Worm (Caenorhabditis elegans) whole organism, L1 larva: ENCODE measurements around the gene lnkn-1.

Source experiments
- C04F5.9 ChIP-seq: sonication (generic microtip); optimal IDR thresholded peaks from 2 replicates; lab custom pipeline; 2016; ENCODE audit warnings: missing genetic modification characterization, missing compliant biosample characterization
- Y116A8C.19 ChIP-seq: sonication (generic microtip); optimal IDR thresholded peaks from 2 replicates; lab custom pipeline; 2016; ENCODE audit warnings: missing compliant biosample characterization, missing genetic modification characterization, borderline replicate concordance
- ceh-82 ChIP-seq, 3 experiments: fragments of 150-350 bp in 1 of 3; sonication (generic microtip) in 2 of 3; optimal IDR thresholded peaks; 2 replicates each; lab custom pipeline; 2014 to 2017; ENCODE audit warnings: missing biosample characterization in 3 of 3, missing genetic modification characterization in 3 of 3
- dpl-1 ChIP-seq, 3 experiments: fragments of 150-350 bp in 2 of 3; sonication (generic microtip) in 1 of 3; optimal IDR thresholded peaks; 2 replicates each; lab custom pipeline; 2014 to 2017; ENCODE audit warnings: missing biosample characterization in 3 of 3, missing genetic modification characterization in 3 of 3, missing genetic modification reagents in 3 of 3
- dsc-1 ChIP-seq: sonication (generic microtip); optimal IDR thresholded peaks from 2 replicates; lab custom pipeline; 2016; ENCODE audit warnings: mild to moderate bottlenecking, missing genetic modification characterization, missing compliant biosample characterization
- efl-1 ChIP-seq, 4 experiments: fragments of 150-350 bp; optimal IDR thresholded peaks in 3 of 4; peaks in 1 of 4; 1 replicate in 1 of 4; 2 replicates in 3 of 4; lab custom pipeline; 2014; ENCODE audit warnings: missing biosample characterization in 2 of 4, missing genetic modification characterization in 2 of 4, missing genetic modification reagents in 2 of 4
- egl-13 ChIP-seq: sonication (generic microtip); optimal IDR thresholded peaks from 2 replicates; lab custom pipeline; 2016; ENCODE audit warnings: missing genotype, missing genetic modification reagents, missing genetic modification characterization, missing compliant biosample characterization
- egl-27 ChIP-seq, 2 experiments: fragments of 150-350 bp in 1 of 2; sonication (generic microtip); optimal IDR thresholded peaks; 3 replicates each; lab custom pipeline; 2017 to 2018; ENCODE audit warnings: missing biosample characterization in 2 of 2, missing genetic modification characterization in 2 of 2, missing genetic modification reagents in 2 of 2
- elt-3 ChIP-seq, 6 experiments: fragments of 150-350 bp in 1 of 6; sonication (generic microtip); optimal IDR thresholded peaks; 2 replicates each; lab custom pipeline; 2017 to 2018; ENCODE audit warnings: missing biosample characterization in 6 of 6, missing genetic modification characterization in 6 of 6, inconsistent platforms in 1 of 6
- fkh-10 ChIP-seq: sonication (generic microtip); optimal IDR thresholded peaks from 2 replicates; lab custom pipeline; 2017; ENCODE audit warnings: missing biosample characterization, missing genetic modification reagents, missing genetic modification characterization
- fkh-4 ChIP-seq: sonication (generic microtip); optimal IDR thresholded peaks from 2 replicates; lab custom pipeline; 2016; ENCODE audit warnings: missing compliant biosample characterization, missing genetic modification characterization, borderline replicate concordance
- fkh-8 ChIP-seq: sonication (generic microtip); optimal IDR thresholded peaks from 2 replicates; lab custom pipeline; 2016; ENCODE audit warnings: mild to moderate bottlenecking, missing genetic modification characterization, missing compliant biosample characterization
- fos-1 ChIP-seq: fragments of 150-350 bp; optimal IDR thresholded peaks from 2 replicates; lab custom pipeline; 2014; ENCODE audit warnings: missing biosample characterization, missing genetic modification characterization
- hlh-4 ChIP-seq: sonication (generic microtip); optimal IDR thresholded peaks from 2 replicates; lab custom pipeline; 2016; ENCODE audit warnings: mild to moderate bottlenecking, missing genetic modification characterization, missing compliant biosample characterization
- hpl-2 ChIP-seq: fragments of 150-350 bp; optimal IDR thresholded peaks from 2 replicates; lab custom pipeline; 2014; ENCODE audit warnings: missing biosample characterization, missing genetic modification reagents, missing genetic modification characterization
- irx-1 ChIP-seq: sonication (generic microtip); optimal IDR thresholded peaks from 2 replicates; lab custom pipeline; 2016; ENCODE audit warnings: missing genetic modification characterization, missing compliant biosample characterization
- isw-1 ChIP-seq: fragments of 200-800 bp; sonication (Bioruptor generic); IDR thresholded peaks from 2 replicates; pipeline ENCODE4 v1.3.6; 2022; ENCODE audit warnings: missing genetic modification characterization, missing compliant biosample characterization
- jun-1 ChIP-seq: fragments of 150-350 bp; optimal IDR thresholded peaks from 2 replicates; lab custom pipeline; 2014; ENCODE audit warnings: missing biosample characterization, missing genetic modification reagents, missing genetic modification characterization
- lin-13 ChIP-seq: fragments of 150-350 bp; optimal IDR thresholded peaks from 2 replicates; lab custom pipeline; 2014; ENCODE audit warnings: missing biosample characterization, missing genetic modification reagents, missing genetic modification characterization
- lin-14 ChIP-seq: fragments of 200-800 bp; sonication (Bioruptor generic); optimal IDR thresholded peaks from 2 replicates; lab custom pipeline; 2018; ENCODE audit warnings: mild to moderate bottlenecking, missing genetic modification characterization, moderate library complexity, missing compliant biosample characterization
- lin-35 ChIP-seq, 2 experiments: fragments of 150-350 bp; optimal IDR thresholded peaks; 2 replicates each; lab custom pipeline; 2014; ENCODE audit warnings: missing biosample characterization in 2 of 2, missing genetic modification characterization in 2 of 2, missing genetic modification reagents in 2 of 2
- lir-3 ChIP-seq: sonication (generic microtip); optimal IDR thresholded peaks from 2 replicates; lab custom pipeline; 2016; ENCODE audit warnings: mild to moderate bottlenecking, missing genetic modification characterization, moderate library complexity, missing compliant biosample characterization; ENCODE audit not compliant: poor library complexity
- lsy-2 ChIP-seq, 2 experiments: fragments of 150-350 bp; optimal IDR thresholded peaks; 2 replicates each; lab custom pipeline; 2014; ENCODE audit warnings: missing biosample characterization in 2 of 2, missing genetic modification characterization in 2 of 2
- mdl-1 ChIP-seq, 2 experiments: fragments of 150-350 bp; optimal IDR thresholded peaks; 2 replicates each; lab custom pipeline; 2014 to 2017; ENCODE audit warnings: missing biosample characterization in 2 of 2, missing genetic modification characterization in 2 of 2, inconsistent platforms in 1 of 2
- mef-2 ChIP-seq: fragments of 150-350 bp; optimal IDR thresholded peaks from 2 replicates; lab custom pipeline; 2014; ENCODE audit warnings: missing biosample characterization, missing genetic modification characterization
- mep-1 ChIP-seq: fragments of 150-350 bp; optimal IDR thresholded peaks from 2 replicates; lab custom pipeline; 2014; ENCODE audit warnings: missing biosample characterization, missing genetic modification characterization
- nhr-47 ChIP-seq: sonication (generic microtip); optimal IDR thresholded peaks from 2 replicates; lab custom pipeline; 2016; ENCODE audit warnings: mild to moderate bottlenecking, missing genetic modification characterization, moderate library complexity, missing compliant biosample characterization
- nhr-71 ChIP-seq: sonication (generic microtip); optimal IDR thresholded peaks from 2 replicates; lab custom pipeline; 2016; ENCODE audit warnings: mild to moderate bottlenecking, missing genetic modification characterization, moderate library complexity, missing compliant biosample characterization
- nhr-84 ChIP-seq: sonication (generic microtip); optimal IDR thresholded peaks from 2 replicates; lab custom pipeline; 2017; ENCODE audit warnings: missing biosample characterization, missing genetic modification characterization
- pax-3 ChIP-seq: fragments of 200-800 bp; sonication (Bioruptor generic); optimal IDR thresholded peaks from 2 replicates; lab custom pipeline; 2018; ENCODE audit warnings: mild to moderate bottlenecking, missing genetic modification characterization, moderate library complexity, missing compliant biosample characterization
- pqm-1 ChIP-seq: sonication (generic microtip); optimal IDR thresholded peaks from 3 replicates; lab custom pipeline; 2017; ENCODE audit warnings: missing biosample characterization, missing genetic modification characterization
- skn-1 ChIP-seq: fragments of 150-350 bp; optimal IDR thresholded peaks from 2 replicates; lab custom pipeline; 2014; ENCODE audit warnings: missing biosample characterization, missing genetic modification characterization
- snpc-4 ChIP-seq: fragments of 150-350 bp; optimal IDR thresholded peaks from 2 replicates; lab custom pipeline; 2014; ENCODE audit warnings: missing biosample characterization, missing genetic modification characterization
- sptf-1 ChIP-seq: fragments of 150-350 bp; optimal IDR thresholded peaks from 2 replicates; lab custom pipeline; 2014; ENCODE audit warnings: missing biosample characterization, missing genetic modification characterization
- sup-37 ChIP-seq: fragments of 200-800 bp; sonication (Bioruptor generic); optimal IDR thresholded peaks from 2 replicates; lab custom pipeline; 2018; ENCODE audit warnings: mild to moderate bottlenecking, missing genetic modification characterization, missing compliant biosample characterization
- swsn-7 ChIP-seq: sonication (generic microtip); optimal IDR thresholded peaks from 2 replicates; lab custom pipeline; 2016; ENCODE audit warnings: missing genetic modification characterization, missing compliant biosample characterization
- unc-86 ChIP-seq: sonication (generic microtip); optimal IDR thresholded peaks from 2 replicates; lab custom pipeline; 2016; ENCODE audit warnings: missing genetic modification characterization, missing compliant biosample characterization
- vab-15 ChIP-seq: sonication (generic microtip); optimal IDR thresholded peaks from 2 replicates; lab custom pipeline; 2017; ENCODE audit warnings: missing genotype, mild to moderate bottlenecking, missing genetic modification characterization, missing compliant biosample characterization
- zag-1 ChIP-seq: fragments of 150-350 bp; optimal IDR thresholded peaks from 2 replicates; lab custom pipeline; 2014; ENCODE audit warnings: missing biosample characterization, missing genetic modification characterization
- zip-4 ChIP-seq: fragments of 200-800 bp; sonication (Bioruptor generic); optimal IDR thresholded peaks from 2 replicates; lab custom pipeline; 2018; ENCODE audit warnings: mild to moderate bottlenecking, missing genetic modification characterization, moderate library complexity, missing compliant biosample characterization
- ztf-4 ChIP-seq: fragments of 150-350 bp; optimal IDR thresholded peaks from 2 replicates; lab custom pipeline; 2014; ENCODE audit warnings: missing biosample characterization, missing genetic modification characterization

lnkn-1 gene

DNA sequence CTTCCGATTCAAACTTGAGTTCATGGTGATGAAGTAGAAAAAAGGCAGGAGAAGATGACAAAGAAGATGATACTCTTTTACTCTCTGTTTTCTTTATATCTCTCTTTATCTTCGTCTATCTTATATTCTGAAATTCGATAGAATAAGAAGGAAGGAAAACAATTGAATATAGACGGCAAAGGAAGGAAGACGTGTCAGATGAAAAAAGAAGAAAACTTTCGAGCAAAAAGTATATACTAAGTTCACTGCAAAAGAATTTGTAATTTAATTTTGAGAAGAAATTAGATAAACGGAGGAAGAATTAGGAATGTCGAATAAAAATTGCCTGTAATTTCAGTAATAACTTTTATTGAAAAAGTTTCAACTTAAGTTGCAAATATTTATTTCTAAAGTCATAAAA is 13.0 kb upstream of the lnkn-1 start, which contains the start of gene K01F9.2:
K01F9.2 (minus strand) TSS at position 127 of the 400 bp plus-strand sequence.
- TF ChIP-seq nhr-84 = no peak
- no peak for TF ChIP-seq Y116A8C.19
- peak; percentile 93 for TF ChIP-seq fkh-10 (GFP tag; lab: Kevin White, UChicago)
- TF ChIP-seq lin-14 (GFP tag; lab: Kevin White, UChicago) = peak; percentile 49
- TF ChIP-seq lir-3 (tag; lab: Kevin White, UChicago) = no peak

- no peak for TF ChIP-seq sptf-1
- no peak for TF ChIP-seq mef-2 (tag; lab: Kevin White, UChicago)
- no peak for TF ChIP-seq C04F5.9 (tag; lab: Kevin White, UChicago)
- no peak for TF ChIP-seq zag-1
- TF ChIP-seq jun-1 (tag; lab: Kevin White, UChicago) = no peak
- no peak for TF ChIP-seq lin-13 (GFP tag; lab: Kevin White, UChicago)
- TF ChIP-seq zip-4 (GFP tag; lab: Kevin White, UChicago) = no peak
- TF ChIP-seq mdl-1 (tag; optimal IDR thresholded peaks at IDR 0.05; lab: Kevin White, UChicago) = no peak
- TF ChIP-seq nhr-84 = no peak
- TF ChIP-seq sup-37 (GFP tag; lab: Kevin White, UChicago) = no peak
- no peak for TF ChIP-seq irx-1 (tag; lab: Kevin White, UChicago)
- no peak for TF ChIP-seq vab-15
- no peak for TF ChIP-seq hlh-4 (tag; lab: Kevin White, UChicago)
- TF ChIP-seq fos-1 (tag; lab: Kevin White, UChicago) = no peak
- no peak for TF ChIP-seq fkh-10 (GFP tag; lab: Kevin White, UChicago)
- TF ChIP-seq hpl-2 (GFP tag; lab: Kevin White, UChicago) = no peak
These were observed 11.1 kb upstream of the lnkn-1 start for ce11 chrIII:8878960-8879359.

ce11 chrIII:8882333-8882732 is 7.7 kb upstream of the lnkn-1 start:
- TF ChIP-seq Y116A8C.19 = no peak
- no peak for TF ChIP-seq pqm-1 (tag; lab: Kevin White, UChicago)
- TF ChIP-seq elt-3 (tag; optimal IDR thresholded peaks at IDR 0.05; lab: Kevin White, UChicago) = no peak
- TF ChIP-seq pax-3 (tag; lab: Kevin White, UChicago) = no peak
- TF ChIP-seq snpc-4 (tag; lab: Kevin White, UChicago) = no peak

DNA sequence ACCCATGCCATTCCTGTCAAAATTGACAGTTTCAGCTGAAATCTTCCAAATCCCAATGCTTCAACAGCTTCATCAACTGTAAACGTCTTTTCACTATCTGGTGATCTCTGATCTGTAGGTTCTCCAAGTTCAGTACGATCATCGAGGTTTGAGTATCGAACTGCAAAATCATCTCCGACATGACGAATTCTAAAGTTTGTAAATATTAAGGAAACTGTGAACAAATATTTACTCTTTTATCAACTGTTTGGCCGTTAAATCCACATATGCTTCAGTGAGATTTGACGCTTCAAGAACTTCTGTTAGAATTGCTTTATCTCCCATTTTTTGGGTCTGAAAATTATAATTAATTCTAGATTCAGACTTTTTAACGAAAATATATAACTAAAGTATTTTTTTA is 4.9 kb upstream of the lnkn-1 start, which contains the start of gene svop-1:
svop-1 (minus strand) TSS at position 339 of the 400 bp plus-strand sequence.
- TF ChIP-seq skn-1 (no peak), efl-1 (optimal IDR thresholded peaks at IDR 0.05; lab: Kevin White, UChicago) (no peak), efl-1 (GFP tag; optimal IDR thresholded peaks at IDR 0.05 in 1 of 2; lab: Kevin White, UChicago) (peak in 1 of 2 experiments; percentile 63)

DNA sequence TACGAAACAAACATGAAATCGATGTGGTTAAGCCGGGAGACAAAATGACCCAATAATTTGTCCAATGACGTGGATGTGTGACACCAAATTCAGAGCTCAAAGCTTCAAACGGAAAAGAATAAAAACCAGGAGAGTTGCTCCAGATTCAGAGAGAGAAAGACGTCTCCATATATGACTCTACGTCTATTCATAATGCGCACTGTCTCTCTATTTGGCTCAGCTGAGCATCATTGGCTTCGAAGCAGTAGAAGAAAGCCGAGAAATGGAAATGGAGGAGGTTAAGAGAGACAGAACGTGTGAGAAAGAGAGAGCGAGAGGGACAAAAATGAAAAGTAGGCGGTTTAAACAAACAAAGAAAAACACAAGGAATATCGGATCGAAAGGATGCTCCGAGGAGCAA is 3.7 kb upstream of the lnkn-1 start:
- TF ChIP-seq lsy-2 (tag; optimal IDR thresholded peaks at IDR 0.05; lab: Kevin White, UChicago) (peak in 1 of 2 experiments; percentile 42), unc-86 (tag; lab: Kevin White, UChicago) (peak; percentile 16), lin-35 (GFP tag; optimal IDR thresholded peaks at IDR 0.05; lab: Kevin White, UChicago) (peak in 1 of 2 experiments; percentile 5), ceh-82 (tag; optimal IDR thresholded peaks at IDR 0.05; lab: Kevin White, UChicago) (peak in 1 of 3 experiments; percentile 5), sptf-1 (no peak), isw-1 (no peak), fkh-10 (GFP tag; lab: Kevin White, UChicago) (no peak), dsc-1 (tag; lab: Kevin White, UChicago) (peak; percentile 40), egl-13 (peak; percentile 15), egl-27 (tag; optimal IDR thresholded peaks at IDR 0.05; lab: Kevin White, UChicago) (no peak), fkh-4 (tag; lab: Kevin White, UChicago) (no peak), nhr-71 (peak; percentile 16), fkh-8 (peak; percentile 61), nhr-47 (peak; percentile 20), mep-1 (peak; percentile 22), ztf-4 (tag; lab: Kevin White, UChicago) (no peak), dpl-1 (GFP tag; optimal IDR thresholded peaks at IDR 0.05; lab: Kevin White, UChicago) (peak in 1 of 3 experiments; percentile 26), swsn-7 (peak; percentile 20), lin-14 (GFP tag; lab: Kevin White, UChicago) (peak; percentile 71), pax-3 (tag; lab: Kevin White, UChicago) (no peak), efl-1 (optimal IDR thresholded peaks at IDR 0.05; lab: Kevin White, UChicago) (peak; percentile 1 to 26), efl-1 (GFP tag; optimal IDR thresholded peaks at IDR 0.05 in 1 of 2; lab: Kevin White, UChicago) (no peak)
